Fruit fly (Drosophila melanogaster): ENCODE data around the gene PH4alphaNE1.

PH4alphaNE1 gene

dm6 chr3R:30540196-30540595, 40.1 kb upstream of the PH4alphaNE1 start (continued):
- TF ChIP-seq Fer1 (GFP tag; optimal IDR thresholded peaks at IDR 0.05) (peak; percentile 94), Med (GFP tag) (peak; percentile 99), CG32767 (GFP tag; IDR thresholded peaks at IDR 0.05) (peak; percentile 78), Ets65A (GFP tag) (peak; percentile 99), CG2202 (tag; optimal IDR thresholded peaks at IDR 0.05) (peak; percentile 62), Dref (GFP tag; IDR thresholded peaks at IDR 0.05) (0 out of 2 replicates have a peak, but pooled peaks have one; percentile 2), tin (GFP tag; optimal IDR thresholded peaks at IDR 0.05) (peak; percentile 94), dpn (GFP tag; optimal IDR thresholded peaks at IDR 0.05) (peak; percentile 93 to 95), kah (GFP tag; optimal IDR thresholded peaks at IDR 0.05) (peak; percentile 79), stwl (tag; optimal IDR thresholded peaks at IDR 0.05) (no peak), insv (GFP tag; optimal IDR thresholded peaks at IDR 0.05) (peak in 1 of 2 experiments; percentile 33), ftz-f1 (GFP tag; optimal IDR thresholded peaks at IDR 0.05) (peak; percentile 73), CG1602 (GFP tag; optimal IDR thresholded peaks at IDR 0.05) (peak; percentile 87), Abd-B (GFP tag; optimal IDR thresholded peaks at IDR 0.05) (peak; percentile 93), Dip3 (GFP tag; optimal IDR thresholded peaks at IDR 0.05) (peak; percentile 85), CG3726 (GFP tag; IDR thresholded peaks at IDR 0.05) (peak; percentile 87), CG15696 (tag; optimal IDR thresholded peaks at IDR 0.05) (peak; percentile 63), knrl (GFP tag; IDR thresholded peaks at IDR 0.05; ENCODE audit: partially characterized antibody) (no peak), CG2129 (GFP tag; IDR thresholded peaks at IDR 0.05; ENCODE audit: partially characterized antibody) (no peak), MTF-1 (GFP tag; optimal IDR thresholded peaks at IDR 0.05; ENCODE audit: borderline replicate concordance) (peak; percentile 84), HLH3B (GFP tag; IDR thresholded peaks at IDR 0.05) (peak; percentile 95), Hr3 (GFP tag; optimal IDR thresholded peaks at IDR 0.05) (peak; percentile 86), CG2116 (GFP tag; optimal IDR thresholded peaks at IDR 0.05) (peak; percentile 58), Bgb (GFP tag; IDR thresholded peaks at IDR 0.05; ENCODE audit: partially characterized antibody) (no peak), CG1529 (GFP tag; optimal IDR thresholded peaks at IDR 0.05) (peak; percentile 82), CG12236 (GFP tag; optimal IDR thresholded peaks at IDR 0.05) (peak; percentile 87), CG12071 (GFP tag; optimal IDR thresholded peaks at IDR 0.05) (peak; percentile 92), tx (GFP tag; optimal IDR thresholded peaks at IDR 0.05) (peak; percentile 91), CG4730 (GFP tag; IDR thresholded peaks at IDR 0.05) (peak; percentile 92), B-H2 (GFP tag; optimal IDR thresholded peaks at IDR 0.05) (peak; percentile 93), lbe (GFP tag; optimal IDR thresholded peaks at IDR 0.05) (no peak), Sry-β (GFP tag; optimal IDR thresholded peaks at IDR 0.05) (no peak), pum (GFP tag; optimal IDR thresholded peaks at IDR 0.05) (peak; percentile 94), CG6683 (GFP tag; optimal IDR thresholded peaks at IDR 0.05) (peak; percentile 81), CG10321 (GFP tag; IDR thresholded peaks at IDR 0.05) (peak; percentile 71; the same call in 1 of the 2 replicates), dm (GFP tag; optimal IDR thresholded peaks at IDR 0.05) (peak; percentile 82), odd (GFP tag; optimal IDR thresholded peaks at IDR 0.05) (peak; percentile 84), az2 (GFP tag; optimal IDR thresholded peaks at IDR 0.05) (peak; percentile 91), tup (GFP tag; optimal IDR thresholded peaks at IDR 0.05) (peak; percentile 80), grau (tag; optimal IDR thresholded peaks at IDR 0.05) (peak; percentile 88), Poxn (GFP tag; IDR thresholded peaks at IDR 0.05) (peak; percentile 72), disco-r (GFP tag; optimal IDR thresholded peaks at IDR 0.05) (peak; percentile 90), fd102C (GFP tag; optimal IDR thresholded peaks at IDR 0.05) (peak; percentile 39), peb (GFP tag; IDR thresholded peaks at IDR 0.05) (peak; percentile 77), CG15269 (tag; optimal IDR thresholded peaks at IDR 0.05) (peak; percentile 95), Ssrp (tag; optimal IDR thresholded peaks at IDR 0.05) (peak; percentile 88), slp2 (GFP tag; optimal IDR thresholded peaks at IDR 0.05) (peak; percentile 82), CG11456 (GFP tag; IDR thresholded peaks at IDR 0.05) (peak; percentile 93), Mes4 (GFP tag; optimal IDR thresholded peaks at IDR 0.05) (peak; percentile 88), vfl (GFP tag; optimal IDR thresholded peaks at IDR 0.05) (peak; percentile 89), CG6272 (GFP tag; IDR thresholded peaks at IDR 0.05) (peak; percentile 85)
